Worm (Caenorhabditis elegans) whole organism, L4 larva: Measurements from ENCODE around the gene ZK177.3.

Source experiments
- R02D3.7 ChIP-seq: fragments of 150-350 bp; sonication (generic microtip); optimal IDR thresholded peaks from 3 replicates; lab custom pipeline; 2014; ENCODE audit warnings: missing biosample characterization, missing genetic modification characterization
- lin-13 ChIP-seq: fragments of 150-350 bp; optimal IDR thresholded peaks from 2 replicates; lab custom pipeline; 2014; ENCODE audit warnings: missing biosample characterization, missing genetic modification reagents, missing genetic modification characterization
- mep-1 ChIP-seq: fragments of 150-350 bp; sonication (generic microtip); optimal IDR thresholded peaks from 3 replicates; lab custom pipeline; 2014; ENCODE audit warnings: missing biosample characterization, missing genetic modification characterization
- snpc-4 ChIP-seq: fragments of 150-350 bp; optimal IDR thresholded peaks from 2 replicates; lab custom pipeline; 2014; ENCODE audit warnings: missing biosample characterization, missing genetic modification characterization
- zip-2 ChIP-seq: fragments of 150-350 bp; optimal IDR thresholded peaks from 2 replicates; lab custom pipeline; 2014; ENCODE audit warnings: missing biosample characterization, missing genetic modification characterization

ce11 chrII:5533642-5534041, 18.0 kb downstream of the ZK177.3 start, which contains the start of gene hlh-26:
- TF ChIP-seq zip-2 (no peak), mep-1 (no peak), R02D3.7 (tag; lab: Kevin White, UChicago) (no peak), lin-13 (GFP tag; lab: Kevin White, UChicago) (no peak), snpc-4 (tag; lab: Kevin White, UChicago) (no peak)
